Fruit fly (Drosophila melanogaster): Measurements from ENCODE around the gene RanBP3.

RanBP3 gene

dm6 chr3R:23737676-23738574 lies 14.7 kb downstream of the RanBP3 start (continued):
- TF ChIP-seq bab2 (GFP tag; optimal IDR thresholded peaks at IDR 0.05): no peak
- no peak for TF ChIP-seq CG8089 (GFP tag; optimal IDR thresholded peaks at IDR 0.05)
- no peak for TF ChIP-seq Fer2 (tag; optimal IDR thresholded peaks at IDR 0.05)
- no peak for TF ChIP-seq Taf1 (GFP tag; IDR thresholded peaks at IDR 0.05)
- no peak for TF ChIP-seq ash1 (GFP tag; optimal IDR thresholded peaks at IDR 0.05)
- no peak for TF ChIP-seq CG17912 (GFP tag; optimal IDR thresholded peaks at IDR 0.05)
- TF ChIP-seq NC2β (GFP tag; optimal IDR thresholded peaks at IDR 0.05): no peak
- no peak for TF ChIP-seq CG5180 (GFP tag; optimal IDR thresholded peaks at IDR 0.05)
- TF ChIP-seq pita (GFP tag; optimal IDR thresholded peaks at IDR 0.05): no peak
- no peak for TF ChIP-seq Rx (GFP tag; IDR thresholded peaks at IDR 0.05)
- peak; percentile 9 for TF ChIP-seq ATbp (GFP tag; optimal IDR thresholded peaks at IDR 0.05)
- TF ChIP-seq CG10959 (GFP tag; IDR thresholded peaks at IDR 0.05): no peak
- peak; percentile 10 for TF ChIP-seq CG31365 (tag; optimal IDR thresholded peaks at IDR 0.05)
- TF ChIP-seq CG16863 (GFP tag; optimal IDR thresholded peaks at IDR 0.05): no peak
- no peak for TF ChIP-seq sna (GFP tag; IDR thresholded peaks at IDR 0.05; ENCODE audit: partially characterized antibody)
- no peak for TF ChIP-seq pfk (GFP tag; optimal IDR thresholded peaks at IDR 0.05)
- TF ChIP-seq fru (optimal IDR thresholded peaks at IDR 0.05): no peak
- no peak for TF ChIP-seq danr (GFP tag; IDR thresholded peaks at IDR 0.05)
- TF ChIP-seq Sox100B (GFP tag; optimal IDR thresholded peaks at IDR 0.05): no peak
- TF ChIP-seq CG6175 (GFP tag; IDR thresholded peaks at IDR 0.05): no peak
- peak; percentile 10 for TF ChIP-seq CG10209 (GFP tag; optimal IDR thresholded peaks at IDR 0.05)
- TF ChIP-seq fd3F (GFP tag; optimal IDR thresholded peaks at IDR 0.05): no peak
- no peak for TF ChIP-seq CG15011 (GFP tag; optimal IDR thresholded peaks at IDR 0.05)
- peak in 1 of 2 experiments; percentile 74 for TF ChIP-seq tll (GFP tag; optimal IDR thresholded peaks at IDR 0.05)
- no peak for TF ChIP-seq CG11093 (GFP tag; IDR thresholded peaks at IDR 0.05)
- TF ChIP-seq Fer1 (GFP tag; optimal IDR thresholded peaks at IDR 0.05): no peak
- no peak for TF ChIP-seq bcd (GFP tag; optimal IDR thresholded peaks at IDR 0.05)
- peak; percentile 54 for TF ChIP-seq CG8359 (GFP tag; optimal IDR thresholded peaks at IDR 0.05; ENCODE audit: borderline replicate concordance)
- TF ChIP-seq CG11560 (tag; IDR thresholded peaks at IDR 0.05): no peak
- TF ChIP-seq HLHmδ (GFP tag; optimal IDR thresholded peaks at IDR 0.05): no peak
- no peak for TF ChIP-seq slp2 (GFP tag; optimal IDR thresholded peaks at IDR 0.05)
- TF ChIP-seq sd (tag; optimal IDR thresholded peaks at IDR 0.05): no peak
- no peak for TF ChIP-seq CG9727 (GFP tag; optimal IDR thresholded peaks at IDR 0.05)
- TF ChIP-seq CG15696 (tag; optimal IDR thresholded peaks at IDR 0.05): peak; percentile 45
- TF ChIP-seq MTF-1 (GFP tag; optimal IDR thresholded peaks at IDR 0.05; ENCODE audit: borderline replicate concordance): peak; percentile 6
- TF ChIP-seq h (optimal IDR thresholded peaks at IDR 0.05): no peak
- peak; percentile 17 for TF ChIP-seq ac (GFP tag; optimal IDR thresholded peaks at IDR 0.05)
- TF ChIP-seq dimm (GFP tag; IDR thresholded peaks at IDR 0.05): no peak
- TF ChIP-seq CG12769 (tag; optimal IDR thresholded peaks at IDR 0.05): no peak
- no peak for TF ChIP-seq inv (GFP tag; IDR thresholded peaks at IDR 0.05; ENCODE audit: partially characterized antibody)
- TF ChIP-seq Abd-B (GFP tag; optimal IDR thresholded peaks at IDR 0.05): no peak
- peak; percentile 18 for TF ChIP-seq CG3407 (GFP tag; optimal IDR thresholded peaks at IDR 0.05)
- no peak for TF ChIP-seq Dad (GFP tag; optimal IDR thresholded peaks at IDR 0.05)
- TF ChIP-seq Dip3 (GFP tag; optimal IDR thresholded peaks at IDR 0.05): no peak
- no peak for TF ChIP-seq rib (GFP tag; IDR thresholded peaks at IDR 0.05)
- no peak for TF ChIP-seq CG3163 (GFP tag; optimal IDR thresholded peaks at IDR 0.05)
- peak; percentile 77 for TF ChIP-seq sens (GFP tag)
